Worm (Caenorhabditis elegans): Measurements from ENCODE around the gene F31B9.2.

The F31B9.2 gene

ce11 chrX:15917000-15917399 is at the start of gene F31B9.2, which contains the start of gene F31B9.4:
Gene F31B9.2 (plus strand): TSS chrX:15917367.
Gene F31B9.4 (minus strand): TSS chrX:15917100.
- TF ChIP-seq mcd-1 (GFP tag; IDR thresholded peaks at IDR 0.05) (no peak), aptf-2 (GFP tag; conservative IDR thresholded peaks at IDR 0.05) (no peak), ccch-3 (GFP tag; optimal IDR thresholded peaks at IDR 0.05) (no peak), mel-28 (tag; optimal IDR thresholded peaks at IDR 0.05; ENCODE audit: borderline replicate concordance) (no peak), zim-3 (tag; optimal IDR thresholded peaks at IDR 0.05) (no peak), efl-1 (GFP tag; optimal IDR thresholded peaks at IDR 0.05) (no peak)

DNA sequence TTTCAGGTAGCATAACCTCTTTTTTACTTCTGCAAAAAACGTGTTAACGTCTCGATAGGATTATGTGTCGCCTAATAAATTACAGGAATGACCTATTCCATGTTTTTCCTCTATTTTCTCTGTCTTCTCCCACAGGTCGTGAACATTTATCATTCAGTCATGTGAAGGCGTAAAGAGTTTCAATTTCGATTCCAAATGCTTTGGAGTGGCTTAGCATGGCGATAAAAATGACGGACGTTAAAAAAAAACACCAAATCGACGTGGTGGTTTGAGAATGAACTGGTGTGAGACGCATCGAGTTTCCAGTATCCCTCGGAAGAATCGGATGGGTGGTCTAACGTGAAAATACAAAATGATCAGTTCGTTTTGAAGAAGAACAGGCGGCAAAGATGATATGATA is 47.6 kb upstream of the F31B9.2 start:
- no peak for TF ChIP-seq mcd-1 (GFP tag; IDR thresholded peaks at IDR 0.05)
- no peak for TF ChIP-seq B0261.1 (tag; optimal IDR thresholded peaks at IDR 0.05)
- TF ChIP-seq C17E4.6 (GFP tag; IDR thresholded peaks at IDR 0.05), result no peak
- TF ChIP-seq F57A8.1 (GFP tag; optimal IDR thresholded peaks at IDR 0.05), result no peak
- no peak for TF ChIP-seq fkh-3 (tag; optimal IDR thresholded peaks at IDR 0.05)
- TF ChIP-seq nfya-1 (tag; optimal IDR thresholded peaks at IDR 0.05; ENCODE audit: borderline replicate concordance, insufficient read depth), result no peak
- no peak for TF ChIP-seq Y79H2A.3 (GFP tag; conservative IDR thresholded peaks at IDR 0.05)
- no peak for TF ChIP-seq ets-4 (GFP tag; optimal IDR thresholded peaks at IDR 0.05)
- no peak for TF ChIP-seq chd-7 (tag; optimal IDR thresholded peaks at IDR 0.05)
- no peak for TF ChIP-seq dpl-1 (GFP tag; optimal IDR thresholded peaks at IDR 0.05)
- no peak for TF ChIP-seq F23B12.7 (tag; optimal IDR thresholded peaks at IDR 0.05; ENCODE audit: insufficient read depth)
- no peak for TF ChIP-seq hrde-1 (tag; optimal IDR thresholded peaks at IDR 0.05; ENCODE audit: borderline replicate concordance)
- TF ChIP-seq D2030.7 (GFP tag; IDR thresholded peaks at IDR 0.05), result no peak
- TF ChIP-seq pha-4 (tag; optimal IDR thresholded peaks at IDR 0.05), result no peak
- no peak for TF ChIP-seq aptf-2 (GFP tag; conservative IDR thresholded peaks at IDR 0.05)

DNA sequence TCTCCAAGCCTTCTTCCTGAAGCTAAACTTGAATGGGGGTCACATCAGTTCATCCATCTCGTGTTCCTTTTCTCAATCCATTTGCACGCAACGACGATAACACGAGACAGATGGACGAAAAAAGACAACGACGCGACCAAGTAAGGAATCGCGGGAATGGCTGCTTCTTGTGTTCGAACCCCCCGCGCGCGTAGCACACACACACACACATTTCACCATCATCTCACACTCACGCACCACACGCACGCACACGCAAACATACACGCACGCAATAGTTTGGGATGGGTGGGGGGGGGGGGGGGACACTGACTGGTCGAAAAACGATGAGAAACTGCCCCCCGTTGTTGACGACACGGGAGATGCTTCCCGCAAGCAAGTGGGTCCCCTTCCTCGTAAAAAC is 40.2 kb upstream of the F31B9.2 start:
- TF ChIP-seq aptf-2 (GFP tag; conservative IDR thresholded peaks at IDR 0.05) (no peak), egrh-3 (GFP tag; IDR thresholded peaks at IDR 0.05) (no peak), F52B5.7 (tag; optimal IDR thresholded peaks at IDR 0.05) (no peak), hmg-1.2 (GFP tag; IDR thresholded peaks at IDR 0.05) (no peak), nfya-1 (tag; optimal IDR thresholded peaks at IDR 0.05; ENCODE audit: borderline replicate concordance, insufficient read depth) (no peak), ceh-91 (GFP tag; IDR thresholded peaks at IDR 0.05) (no peak), zim-3 (tag; optimal IDR thresholded peaks at IDR 0.05) (no peak), mes-4 (tag; optimal IDR thresholded peaks at IDR 0.05) (no peak), fkh-3 (tag; optimal IDR thresholded peaks at IDR 0.05) (no peak), unc-62 (GFP tag; optimal IDR thresholded peaks at IDR 0.05) (no peak), lin-40 (tag; optimal IDR thresholded peaks at IDR 0.05) (no peak), madf-8 (GFP tag; conservative IDR thresholded peaks at IDR 0.05) (no peak), B0261.1 (tag; optimal IDR thresholded peaks at IDR 0.05) (no peak), madf-6 (GFP tag; IDR thresholded peaks at IDR 0.05) (no peak), tbp1 (GFP tag; optimal IDR thresholded peaks at IDR 0.05) (no peak), ztf-26 (tag; optimal IDR thresholded peaks at IDR 0.05) (no peak), dox-1 (GFP tag; IDR thresholded peaks at IDR 0.05) (0 out of 2 replicates have a peak, but pooled peaks have one; percentile 7), zfh-2 (GFP tag; conservative IDR thresholded peaks at IDR 0.05) (peak; percentile 70), B0035.1 (tag; optimal IDR thresholded peaks at IDR 0.05) (no peak), nhr-90 (tag; optimal IDR thresholded peaks at IDR 0.05) (no peak), attf-3 (GFP tag; conservative IDR thresholded peaks at IDR 0.05) (no peak), cebp-1 (GFP tag; IDR thresholded peaks at IDR 0.05) (no peak), cebp-1 (tag; optimal IDR thresholded peaks at IDR 0.05) (peak; percentile 32), rcor-1 (GFP tag; IDR thresholded peaks at IDR 0.05) (no peak), ceh-27 (GFP tag; optimal IDR thresholded peaks at IDR 0.05) (peak; percentile 37), tbx-9 (tag; optimal IDR thresholded peaks at IDR 0.05; ENCODE audit: borderline replicate concordance) (no peak), chd-7 (tag; optimal IDR thresholded peaks at IDR 0.05) (peak; percentile 2), K11D2.4 (GFP tag; IDR thresholded peaks at IDR 0.05) (no peak), bed-2 (GFP tag; IDR thresholded peaks at IDR 0.05) (no peak), rpc-1 (optimal IDR thresholded peaks at IDR 0.05) (no peak), rpc-1 (tag; optimal IDR thresholded peaks at IDR 0.05) (no peak), egl-44 (GFP tag; IDR thresholded peaks at IDR 0.05) (0 out of 2 replicates have a peak, but pooled peaks have one; percentile 35), B0019.2 (GFP tag; conservative IDR thresholded peaks at IDR 0.05) (no peak)

Measured in whole organism, young adult.